Fruit fly (Drosophila melanogaster): ENCODE data around the gene CG4080.

The CG4080 gene

DNA sequence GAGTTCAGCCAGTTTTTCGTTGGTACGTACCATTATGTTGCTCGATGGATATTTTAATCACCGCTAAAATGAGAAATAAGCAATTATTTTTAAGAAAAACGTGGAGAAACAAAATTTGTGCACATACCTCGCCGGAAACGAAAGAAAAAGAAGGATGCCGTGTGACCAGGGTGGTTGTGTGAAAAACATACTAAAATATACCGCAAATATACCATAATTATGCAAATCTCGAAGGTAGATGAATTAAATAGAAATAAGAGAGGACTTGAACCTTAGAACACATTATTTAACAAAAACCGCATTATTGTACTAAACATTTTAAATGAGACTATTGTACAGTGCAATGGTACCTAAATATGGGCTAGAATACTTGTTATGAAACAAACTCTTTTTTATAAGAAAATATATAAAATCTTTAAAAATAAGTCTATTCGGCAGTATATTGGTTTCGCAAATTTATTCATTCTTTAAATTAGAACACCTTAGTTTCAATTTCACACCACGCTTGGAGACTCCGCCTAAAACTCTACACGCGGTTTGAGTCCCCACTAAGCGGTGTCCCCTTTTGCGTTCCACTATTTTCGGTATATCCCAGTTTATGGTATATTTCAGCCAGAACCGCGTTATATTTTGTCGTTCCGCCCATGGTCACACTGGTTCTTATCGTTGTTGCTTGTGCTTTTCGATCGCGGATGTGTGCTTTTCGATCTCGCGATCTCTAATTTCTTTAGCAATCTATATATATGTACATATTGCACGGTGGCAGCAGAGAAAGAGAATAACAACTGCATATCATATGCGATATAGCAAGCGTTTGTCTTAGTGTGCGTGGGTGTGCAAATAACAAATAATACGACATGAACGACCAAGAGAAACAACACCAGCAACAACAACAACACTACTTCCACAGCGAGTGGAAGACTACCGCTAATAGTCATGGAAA, 30.9 kb upstream of the CG4080 start, which contains the start of the genes RpS17 and MTF-1 (continued):
- TF ChIP-seq dmrt11E (tag; optimal IDR thresholded peaks at IDR 0.05) (peak; percentile 44), hb (GFP tag; IDR thresholded peaks at IDR 0.05; ENCODE audit: partially characterized antibody) (no peak), corto (GFP tag; optimal IDR thresholded peaks at IDR 0.05) (no peak), CG15269 (tag; optimal IDR thresholded peaks at IDR 0.05) (peak; percentile 57), crol (GFP tag; IDR thresholded peaks at IDR 0.05) (0 out of 2 replicates have a peak, but pooled peaks have one; percentile 15), Mes4 (GFP tag; optimal IDR thresholded peaks at IDR 0.05) (peak; percentile 78), crc (GFP tag; optimal IDR thresholded peaks at IDR 0.05) (no peak), pnt (GFP tag; optimal IDR thresholded peaks at IDR 0.05) (no peak), Dek (tag; optimal IDR thresholded peaks at IDR 0.05) (no peak), CG5245 (GFP tag; optimal IDR thresholded peaks at IDR 0.05) (no peak), HLH3B (GFP tag; IDR thresholded peaks at IDR 0.05) (peak; percentile 34; the same call in 1 of the 2 replicates), CG9609 (GFP tag; optimal IDR thresholded peaks at IDR 0.05) (peak; percentile 41), CG4854 (GFP tag; optimal IDR thresholded peaks at IDR 0.05) (no peak), Sox102F (GFP tag; optimal IDR thresholded peaks at IDR 0.05) (no peak), crp (GFP tag; optimal IDR thresholded peaks at IDR 0.05) (no peak), Max (GFP tag; optimal IDR thresholded peaks at IDR 0.05) (peak; percentile 26), Fer2 (tag; optimal IDR thresholded peaks at IDR 0.05) (no peak), CG34376 (GFP tag; optimal IDR thresholded peaks at IDR 0.05) (peak; percentile 91), ara (GFP tag; IDR thresholded peaks at IDR 0.05) (no peak), NC2α (GFP tag; optimal IDR thresholded peaks at IDR 0.05) (no peak), esg (GFP tag; conservative IDR thresholded peaks at IDR 0.05) (no peak), CG9932 (GFP tag; IDR thresholded peaks at IDR 0.05) (no peak; the same call in 1 of the 2 replicates), HHEX (GFP tag; optimal IDR thresholded peaks at IDR 0.05) (peak; percentile 68), Myb (GFP tag; optimal IDR thresholded peaks at IDR 0.05) (no peak), Ada2b (GFP tag; IDR thresholded peaks at IDR 0.05) (no peak), CG1832 (GFP tag; optimal IDR thresholded peaks at IDR 0.05) (no peak), CG10147 (GFP tag; optimal IDR thresholded peaks at IDR 0.05) (no peak), CG15514 (GFP tag; optimal IDR thresholded peaks at IDR 0.05) (peak; percentile 30), CG13296 (GFP tag; optimal IDR thresholded peaks at IDR 0.05) (peak; percentile 58), CG13424 (tag; optimal IDR thresholded peaks at IDR 0.05) (no peak), CG6272 (GFP tag; IDR thresholded peaks at IDR 0.05) (no peak), CG34224 (GFP tag; IDR thresholded peaks at IDR 0.05; ENCODE audit: partially characterized antibody) (no peak), pb (GFP tag; optimal IDR thresholded peaks at IDR 0.05) (no peak), Scr (GFP tag; IDR thresholded peaks at IDR 0.05; ENCODE audit: partially characterized antibody) (no peak; the same call in 1 of the 2 replicates), Spps (tag; optimal IDR thresholded peaks at IDR 0.05) (peak; percentile 15), vfl (GFP tag; optimal IDR thresholded peaks at IDR 0.05) (no peak), CG34422 (GFP tag; IDR thresholded peaks at IDR 0.05) (peak; percentile 62; the same call in 2 of the 3 replicates), Dref (GFP tag; IDR thresholded peaks at IDR 0.05) (peak; percentile 9; the same call in 1 of the 2 replicates), cg (GFP tag; optimal IDR thresholded peaks at IDR 0.05) (peak; percentile 14), salm (tag; optimal IDR thresholded peaks at IDR 0.05) (peak; percentile 62), CG8765 (GFP tag; IDR thresholded peaks at IDR 0.05) (no peak), CG3847 (GFP tag; IDR thresholded peaks at IDR 0.05) (peak; percentile 34; the same call in 1 of the 2 replicates), CG17612 (GFP tag; IDR thresholded peaks at IDR 0.05) (no peak), CG6654 (GFP tag; optimal IDR thresholded peaks at IDR 0.05) (no peak), zfh1 (GFP tag; IDR thresholded peaks at IDR 0.05) (peak; percentile 68; the same call in 2 of the 3 replicates), CG17802 (tag; optimal IDR thresholded peaks at IDR 0.05) (no peak), CG7271 (tag; optimal IDR thresholded peaks at IDR 0.05) (peak; percentile 60), CG2199 (GFP tag; IDR thresholded peaks at IDR 0.05) (no peak)

Measured in whole organism, embryonic.